Fruit fly (Drosophila melanogaster): ENCODE measurements around the gene rdx.
A peak's percentile ranks its signal among the peaks of the same experiment; 100 is the strongest.

Gene rdx

DNA sequence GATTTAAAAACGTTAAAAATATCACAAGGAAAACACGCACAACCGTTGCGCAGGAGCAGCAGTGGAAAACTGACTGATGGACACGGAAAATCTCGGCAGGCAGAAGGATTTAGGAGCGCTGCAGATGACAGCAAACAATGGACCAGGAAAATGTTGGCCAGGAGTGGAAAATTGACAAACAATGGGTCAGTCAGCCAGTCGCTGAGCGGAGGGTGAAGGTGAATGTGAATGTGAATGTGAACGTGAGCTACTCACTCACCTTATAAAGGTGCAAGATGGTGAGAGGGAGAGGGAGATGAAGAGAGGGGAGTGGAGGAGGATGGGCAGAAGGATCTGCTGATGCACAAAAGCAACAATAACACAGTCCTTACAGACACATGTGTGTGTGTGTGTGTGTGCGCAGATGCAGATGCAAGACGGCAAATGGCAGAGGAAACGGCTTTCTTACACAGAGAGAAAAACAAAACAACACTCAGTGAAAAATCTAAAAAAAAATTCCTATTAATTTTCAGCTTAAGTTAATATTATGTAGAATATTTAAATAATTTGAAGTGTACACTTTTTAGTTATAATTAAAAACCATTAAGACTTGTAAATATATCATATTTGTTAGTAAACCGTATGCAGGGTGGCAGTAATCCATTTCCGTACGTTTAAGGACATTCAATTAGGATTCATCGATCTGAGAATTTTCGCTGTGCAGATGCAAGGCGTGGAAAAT lies 60.0 kb downstream of the rdx start (continued):
- TF ChIP-seq pan (optimal IDR thresholded peaks at IDR 0.05) (no peak), pan (GFP tag; optimal IDR thresholded peaks at IDR 0.05 in 1 of 2, IDR thresholded peaks at IDR 0.05 in 1 of 2) (peak in 1 of 2 experiments; percentile 16), jigr1 (GFP tag; IDR thresholded peaks at IDR 0.05) (no peak), CG7556 (GFP tag; optimal IDR thresholded peaks at IDR 0.05) (peak; percentile 5), pfk (GFP tag; optimal IDR thresholded peaks at IDR 0.05) (no peak), sens (GFP tag) (peak; percentile 51), CG2199 (GFP tag; IDR thresholded peaks at IDR 0.05) (no peak), gem (tag; optimal IDR thresholded peaks at IDR 0.05) (peak; percentile 43), NFAT (GFP tag; IDR thresholded peaks at IDR 0.05) (no peak), gsb-n (tag; optimal IDR thresholded peaks at IDR 0.05) (peak; percentile 4), CG11247 (GFP tag; IDR thresholded peaks at IDR 0.05) (no peak), CG13775 (GFP tag; optimal IDR thresholded peaks at IDR 0.05) (peak; percentile 28), Fer3 (tag; optimal IDR thresholded peaks at IDR 0.05) (no peak)

DNA sequence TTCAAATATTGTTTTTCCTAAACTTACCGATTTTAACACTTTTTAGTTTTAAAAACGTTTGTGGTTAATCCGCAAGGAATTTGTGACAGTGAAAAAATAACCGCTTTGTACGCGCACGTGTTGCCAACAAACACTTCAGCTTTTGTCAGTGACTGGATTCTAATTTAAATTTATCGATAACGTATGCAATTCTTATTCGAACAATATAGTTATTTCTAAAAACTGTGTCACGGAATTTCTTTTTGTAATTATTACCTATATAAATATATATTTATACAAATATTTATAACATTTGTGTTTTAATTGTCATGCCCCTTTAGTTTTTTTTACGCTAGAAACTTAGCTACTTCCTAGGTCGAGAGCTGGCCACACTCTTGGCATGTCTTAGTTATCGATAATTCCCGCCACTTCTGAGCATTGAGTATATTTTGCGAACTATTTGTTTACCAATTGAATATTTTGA lies 67.3 kb downstream of the rdx start, which contains the start of gene Orc2:
TSS of gene Orc2 (plus strand) at position 373 of the 463 bp plus-strand sequence.
- TF ChIP-seq HLH4C (GFP tag; IDR thresholded peaks at IDR 0.05; ENCODE audit: partially characterized antibody) (peak; percentile 65), CG5180 (GFP tag; optimal IDR thresholded peaks at IDR 0.05) (no peak), dmrt99B (tag; optimal IDR thresholded peaks at IDR 0.05) (no peak), CG15269 (tag; optimal IDR thresholded peaks at IDR 0.05) (peak; percentile 6), grau (tag; optimal IDR thresholded peaks at IDR 0.05) (peak; percentile 34), toy (GFP tag; IDR thresholded peaks at IDR 0.05) (no peak), knrl (GFP tag; IDR thresholded peaks at IDR 0.05; ENCODE audit: partially characterized antibody) (peak; percentile 59; the same call in 2 of the 3 replicates), ftz-f1 (GFP tag; optimal IDR thresholded peaks at IDR 0.05) (peak; percentile 7), bigmax (GFP tag; optimal IDR thresholded peaks at IDR 0.05) (no peak), phol (tag; optimal IDR thresholded peaks at IDR 0.05) (peak; percentile 55), Gug (GFP tag; IDR thresholded peaks at IDR 0.05) (no peak), CG11723 (GFP tag; optimal IDR thresholded peaks at IDR 0.05) (no peak), Dp (GFP tag; optimal IDR thresholded peaks at IDR 0.05) (peak; percentile 84), CG14710 (tag; optimal IDR thresholded peaks at IDR 0.05) (peak; percentile 77), CG10147 (GFP tag; optimal IDR thresholded peaks at IDR 0.05) (peak; percentile 42), Sry-δ (GFP tag; optimal IDR thresholded peaks at IDR 0.05) (peak; percentile 21), MBD-R2 (GFP tag; IDR thresholded peaks at IDR 0.05) (peak; percentile 31), CG15601 (tag; optimal IDR thresholded peaks at IDR 0.05) (peak; percentile 41), Fer2 (tag; optimal IDR thresholded peaks at IDR 0.05) (no peak), Med (GFP tag) (peak; percentile 60), CG3163 (GFP tag; optimal IDR thresholded peaks at IDR 0.05) (no peak), croc (GFP tag; conservative IDR thresholded peaks at IDR 0.05) (no peak), Adf1 (GFP tag; IDR thresholded peaks at IDR 0.05) (no peak), sna (GFP tag; IDR thresholded peaks at IDR 0.05; ENCODE audit: partially characterized antibody) (0 out of 2 replicates have a peak, but pooled peaks have one; percentile 23), insv (GFP tag; optimal IDR thresholded peaks at IDR 0.05) (peak in 1 of 2 experiments; percentile 95), CG3847 (GFP tag; IDR thresholded peaks at IDR 0.05) (no peak; the same call in 1 of the 2 replicates), zen (tag; optimal IDR thresholded peaks at IDR 0.05) (peak; percentile 42), nerfin-1 (tag; optimal IDR thresholded peaks at IDR 0.05) (peak; percentile 23), Ssrp (tag; optimal IDR thresholded peaks at IDR 0.05) (peak; percentile 0), cwo (GFP tag; optimal IDR thresholded peaks at IDR 0.05) (peak; percentile 96), CoRest (tag; optimal IDR thresholded peaks at IDR 0.05) (peak; percentile 82), ap (GFP tag; IDR thresholded peaks at IDR 0.05) (no peak), sim (GFP tag; IDR thresholded peaks at IDR 0.05) (no peak), CG17361 (GFP tag; IDR thresholded peaks at IDR 0.05) (peak; percentile 53; the same call in 2 of the 3 replicates), run (tag; optimal IDR thresholded peaks at IDR 0.05) (no peak)

All from whole organism, embryonic.